Fruit fly (Drosophila melanogaster) whole organism, embryonic: ENCODE measurements around the gene CG5853.

Experiments
- ATbp ChIP-seq: fragments of 200-800 bp; sonication (Bioruptor generic); optimal IDR thresholded peaks from 2 replicates; lab custom pipeline; 2017; ENCODE audit warnings: missing biosample characterization, mild to moderate bottlenecking, missing genetic modification characterization, missing genetic modification reagents
- Abd-B ChIP-seq: fragments of 200-800 bp; sonication (Bioruptor generic); optimal IDR thresholded peaks from 2 replicates; lab custom pipeline; 2018; ENCODE audit warnings: missing biosample characterization, mild to moderate bottlenecking, missing genetic modification characterization, moderate library complexity
- Atf6 ChIP-seq: fragments of 200-800 bp; sonication (Bioruptor generic); IDR thresholded peaks from 2 replicates; pipeline ENCODE4 v1.3.6; 2022; ENCODE audit warnings: missing biosample characterization, missing genetic modification characterization
- Awh ChIP-seq: fragments of 200-800 bp; sonication (Bioruptor generic); IDR thresholded peaks from 2 replicates; pipeline ENCODE4, ENCODE4 v1.3.6; 2022; ENCODE audit warnings: missing biosample characterization, missing genetic modification characterization
- CG10366 ChIP-seq: fragments of 200-800 bp; sonication (Bioruptor generic); IDR thresholded peaks from 2 replicates; pipeline ENCODE4 v1.3.6; 2022; ENCODE audit warnings: missing biosample characterization, missing genetic modification characterization
- CG11696 ChIP-seq: fragments of 200-800 bp; sonication (Bioruptor generic); IDR thresholded peaks from 2 replicates; pipeline ENCODE4 v1.3.6; 2022; ENCODE audit warnings: missing biosample characterization, missing genetic modification characterization
- CG13287 ChIP-seq: fragments of 200-800 bp; sonication (Bioruptor generic); IDR thresholded peaks from 2 replicates; pipeline ENCODE4 v1.3.6; 2022; ENCODE audit warnings: missing biosample characterization, missing genetic modification characterization; ENCODE audit not compliant: partially characterized antibody
- CG18476 ChIP-seq: fragments of 200-800 bp; sonication (Bioruptor generic); optimal IDR thresholded peaks from 2 replicates; lab custom pipeline; 2016; ENCODE audit warnings: missing biosample characterization, mild to moderate bottlenecking, missing genetic modification characterization
- CG2116 ChIP-seq: fragments of 200-800 bp; sonication (Bioruptor generic); optimal IDR thresholded peaks from 3 replicates; lab custom pipeline; 2018; ENCODE audit warnings: missing biosample characterization, mild to moderate bottlenecking, missing genetic modification characterization
- CG2199 ChIP-seq: fragments of 200-800 bp; sonication (Bioruptor generic); IDR thresholded peaks from 3 replicates; pipeline ENCODE4 v1.3.6; 2022; ENCODE audit warnings: missing biosample characterization, missing genetic modification characterization
- CG31441 ChIP-seq: fragments of 200-800 bp; sonication (Bioruptor generic); IDR thresholded peaks from 2 replicates; pipeline ENCODE4 v1.3.6; 2022; ENCODE audit warnings: missing biosample characterization, missing genetic modification characterization
- CG33557 ChIP-seq: fragments of 200-800 bp; sonication (Bioruptor generic); optimal IDR thresholded peaks from 2 replicates; lab custom pipeline; 2019; ENCODE audit warnings: missing biosample characterization, mild to moderate bottlenecking, missing genetic modification characterization, moderate library complexity
- CG4360 ChIP-seq: fragments of 200-800 bp; sonication (Bioruptor generic); IDR thresholded peaks from 2 replicates; pipeline ENCODE4 v1.3.6; 2022; ENCODE audit warnings: missing biosample characterization, missing genetic modification characterization
- CG5245 ChIP-seq: fragments of 200-800 bp; sonication (Bioruptor generic); optimal IDR thresholded peaks from 3 replicates; lab custom pipeline; 2016; ENCODE audit warnings: missing biosample characterization, missing genetic modification characterization
- CG6654 ChIP-seq: fragments of 200-800 bp; sonication (Bioruptor generic); optimal IDR thresholded peaks from 2 replicates; lab custom pipeline; 2017; ENCODE audit warnings: missing biosample characterization, mild to moderate bottlenecking, missing genetic modification characterization
- Dll ChIP-seq: fragments of 200-800 bp; sonication (Bioruptor generic); IDR thresholded peaks from 4 replicates; pipeline ENCODE4 v1.3.6; 2022; ENCODE audit warnings: missing biosample characterization, missing genetic modification characterization; ENCODE audit not compliant: partially characterized antibody
- Doc3 ChIP-seq: fragments of 200-800 bp; sonication (Bioruptor generic); IDR thresholded peaks from 3 replicates; pipeline ENCODE4 v1.3.6; 2022; ENCODE audit warnings: missing biosample characterization, missing genetic modification characterization; ENCODE audit not compliant: partially characterized antibody
- Dref ChIP-seq: fragments of 200-800 bp; sonication (Bioruptor generic); IDR thresholded peaks from 2 replicates; pipeline ENCODE4 v1.3.6; 2022; ENCODE audit warnings: missing biosample characterization, missing genetic modification characterization
- Drgx ChIP-seq: fragments of 200-800 bp; sonication (Bioruptor generic); IDR thresholded peaks from 2 replicates; pipeline ENCODE4 v1.3.6; 2022; ENCODE audit warnings: missing biosample characterization, missing genetic modification characterization
- Hr78 ChIP-seq, 2 experiments: fragments of 200-800 bp in 1 of 2; fragments of >200 bp in 1 of 2; sonication (Bioruptor generic) in 1 of 2; optimal IDR thresholded peaks; 2 replicates each; lab custom pipeline; 2017 to 2019; ENCODE audit warnings: missing biosample characterization in 2 of 2, missing genetic modification characterization in 2 of 2, mild to moderate bottlenecking in 1 of 2, moderate library complexity in 1 of 2
- Jarid2 ChIP-seq: fragments of 200-800 bp; sonication (Bioruptor generic); optimal IDR thresholded peaks from 3 replicates; lab custom pipeline; 2017; ENCODE audit warnings: mild to moderate bottlenecking, missing biosample characterization, missing genetic modification reagents, missing genetic modification characterization
- Mes4 ChIP-seq: fragments of 200-800 bp; sonication (Bioruptor generic); optimal IDR thresholded peaks from 2 replicates; lab custom pipeline; 2016; ENCODE audit warnings: missing biosample characterization, missing genetic modification characterization
- amos ChIP-seq: fragments of 200-800 bp; sonication (Bioruptor generic); IDR thresholded peaks from 2 replicates; pipeline ENCODE4 v1.3.6; 2022; ENCODE audit warnings: missing biosample characterization, missing genetic modification characterization; ENCODE audit not compliant: partially characterized antibody
- ato ChIP-seq: fragments of 200-800 bp; sonication (Bioruptor generic); IDR thresholded peaks from 2 replicates; pipeline ENCODE4 v1.3.6; 2022; ENCODE audit warnings: missing biosample characterization, missing genetic modification characterization; ENCODE audit not compliant: partially characterized antibody
- bbx ChIP-seq: fragments of 200-800 bp; sonication (Bioruptor generic); IDR thresholded peaks from 2 replicates; pipeline ENCODE4 v1.3.6; 2022; ENCODE audit warnings: missing biosample characterization, missing genetic modification characterization; ENCODE audit not compliant: partially characterized antibody
- dm ChIP-seq: fragments of 200-800 bp; sonication (Bioruptor generic); optimal IDR thresholded peaks from 3 replicates; lab custom pipeline; 2016; ENCODE audit warnings: missing biosample characterization, missing genetic modification characterization
- lmd ChIP-seq: fragments of 200-800 bp; sonication (Bioruptor generic); IDR thresholded peaks from 2 replicates; pipeline ENCODE4 v1.3.6; 2022; ENCODE audit warnings: missing biosample characterization, missing genetic modification characterization
- lov ChIP-seq, 2 experiments: fragments of 200-800 bp in 1 of 2; fragments of >200 bp in 1 of 2; sonication (Bioruptor generic) in 1 of 2; IDR thresholded peaks in 1 of 2; optimal IDR thresholded peaks in 1 of 2; 2 replicates in 1 of 2; 3 replicates in 1 of 2; pipeline versions ENCODE4 v1.3.6 to Lab custom; 2017 to 2022; ENCODE audit warnings: missing biosample characterization in 1 of 2, missing genetic modification characterization in 1 of 2
- mam ChIP-seq: fragments of 200-800 bp; sonication (Bioruptor generic); optimal IDR thresholded peaks from 3 replicates; lab custom pipeline; 2016; ENCODE audit warnings: missing biosample characterization, missing genetic modification characterization
- mirr ChIP-seq: fragments of 200-800 bp; sonication (Bioruptor generic); optimal IDR thresholded peaks from 3 replicates; lab custom pipeline; 2018; ENCODE audit warnings: missing biosample characterization, mild to moderate bottlenecking, missing genetic modification characterization
- mld ChIP-seq: fragments of 200-800 bp; sonication (Bioruptor generic); IDR thresholded peaks from 3 replicates; pipeline ENCODE4 v1.3.6; 2022; ENCODE audit warnings: missing biosample characterization, missing genetic modification characterization; ENCODE audit not compliant: partially characterized antibody
- pros ChIP-seq: fragments of 200-800 bp; sonication (Bioruptor generic); optimal IDR thresholded peaks from 3 replicates; lab custom pipeline; 2019; ENCODE audit warnings: missing biosample characterization, mild to moderate bottlenecking, missing genetic modification characterization, moderate library complexity
- pzg ChIP-seq: fragments of 200-800 bp; sonication (Bioruptor generic); optimal IDR thresholded peaks from 3 replicates; lab custom pipeline; 2018; ENCODE audit warnings: missing biosample characterization, mild to moderate bottlenecking, missing genetic modification characterization, moderate library complexity
- sens ChIP-seq: fragments of 200-800 bp; sonication (Bioruptor generic); peaks from one replicate; lab custom pipeline; 2016; ENCODE audit warnings: missing biosample characterization, missing genetic modification characterization
- shn ChIP-seq: fragments of 200-800 bp; sonication (Bioruptor generic); optimal IDR thresholded peaks from 3 replicates; lab custom pipeline; 2016; ENCODE audit warnings: missing biosample characterization, missing genetic modification characterization
- sna ChIP-seq: fragments of 200-800 bp; sonication (Bioruptor generic); IDR thresholded peaks from 2 replicates; pipeline ENCODE4 v1.3.6; 2022; ENCODE audit warnings: missing biosample characterization, missing genetic modification characterization; ENCODE audit not compliant: partially characterized antibody
- so ChIP-seq: fragments of 200-800 bp; sonication (Bioruptor generic); IDR thresholded peaks from 3 replicates; pipeline ENCODE4 v1.3.6; 2022; ENCODE audit warnings: missing biosample characterization, missing genetic modification characterization
- sqz ChIP-seq: fragments of 200-800 bp; sonication (Bioruptor generic); optimal IDR thresholded peaks from 3 replicates; lab custom pipeline; 2018; ENCODE audit warnings: missing biosample characterization, mild to moderate bottlenecking, missing genetic modification characterization
- stwl ChIP-seq: fragments of 200-800 bp; sonication (Bioruptor generic); optimal IDR thresholded peaks from 3 replicates; lab custom pipeline; 2018; ENCODE audit warnings: missing biosample characterization, mild to moderate bottlenecking, missing genetic modification characterization, moderate library complexity
- trem ChIP-seq: fragments of 200-800 bp; optimal IDR thresholded peaks from 3 replicates; lab custom pipeline; 2019; ENCODE audit warnings: missing biosample characterization, mild to moderate bottlenecking, missing genetic modification characterization, moderate library complexity
- twi ChIP-seq: fragments of 200-800 bp; optimal IDR thresholded peaks from 2 replicates; lab custom pipeline; 2019; ENCODE audit warnings: missing biosample characterization, mild to moderate bottlenecking, missing genetic modification characterization, moderate library complexity
- unc-4 ChIP-seq: fragments of 200-800 bp; sonication (Bioruptor generic); IDR thresholded peaks from 2 replicates; pipeline ENCODE4 v1.3.6; 2022; ENCODE audit warnings: missing biosample characterization, missing genetic modification characterization; ENCODE audit not compliant: partially characterized antibody
- vfl ChIP-seq: fragments of 200-800 bp; sonication (Bioruptor generic); optimal IDR thresholded peaks from 2 replicates; lab custom pipeline; 2016; ENCODE audit warnings: missing biosample characterization, missing genetic modification characterization
- wor ChIP-seq: fragments of 200-800 bp; sonication (Bioruptor generic); IDR thresholded peaks from 2 replicates; pipeline ENCODE4 v1.3.6; 2022; ENCODE audit warnings: missing biosample characterization, missing genetic modification characterization
- zen2 ChIP-seq: fragments of 200-800 bp; sonication (Bioruptor generic); IDR thresholded peaks from 3 replicates; pipeline ENCODE4 v1.3.6; 2022; ENCODE audit warnings: missing biosample characterization, missing genetic modification characterization; ENCODE audit not compliant: partially characterized antibody
- zfh1 ChIP-seq: fragments of 200-800 bp; sonication (Bioruptor generic); IDR thresholded peaks from 3 replicates; pipeline ENCODE4 v1.3.6; 2022; ENCODE audit warnings: missing biosample characterization, missing genetic modification characterization

Gene CG5853

DNA sequence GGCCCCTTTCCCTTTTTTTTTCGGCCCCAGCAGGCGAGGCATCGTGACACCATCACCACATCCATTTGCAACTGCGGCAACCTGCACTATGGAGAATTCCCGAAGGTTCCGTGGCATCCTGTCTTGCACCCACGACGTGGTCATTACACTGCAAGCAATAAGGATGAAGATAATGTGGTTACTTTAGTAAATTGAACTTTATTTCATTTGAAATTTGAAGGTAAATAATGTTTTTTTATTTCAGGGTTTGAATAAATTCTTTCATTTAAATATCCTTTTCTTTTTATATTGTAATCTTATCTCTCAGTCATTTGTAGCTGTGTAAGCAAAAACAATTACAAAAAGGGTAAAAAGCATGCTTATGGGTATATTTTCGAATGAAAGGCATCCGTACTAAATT lies 34.4 kb upstream of the CG5853 start (continued):
- TF ChIP-seq shn (GFP tag; lab: Kevin White, UChicago) (no peak), Jarid2 (GFP tag; lab: Kevin White, UChicago) (no peak), Mes4 (GFP tag; lab: Kevin White, UChicago) (no peak), CG11696 (GFP tag; lab: Robert Waterston, UW) (no peak), sens (GFP tag; lab: Kevin White, UChicago) (peak; percentile 45), ATbp (GFP tag; lab: Kevin White, UChicago) (no peak), mam (GFP tag; lab: Kevin White, UChicago) (no peak), CG2199 (GFP tag; lab: Robert Waterston, UW) (no peak), pzg (GFP tag; lab: Kevin White, UChicago) (no peak), wor (GFP tag; lab: Robert Waterston, UW) (no peak), CG10366 (GFP tag; lab: Robert Waterston, UW) (no peak), dm (GFP tag; lab: Kevin White, UChicago) (no peak), vfl (GFP tag; lab: Kevin White, UChicago) (no peak)

DNA sequence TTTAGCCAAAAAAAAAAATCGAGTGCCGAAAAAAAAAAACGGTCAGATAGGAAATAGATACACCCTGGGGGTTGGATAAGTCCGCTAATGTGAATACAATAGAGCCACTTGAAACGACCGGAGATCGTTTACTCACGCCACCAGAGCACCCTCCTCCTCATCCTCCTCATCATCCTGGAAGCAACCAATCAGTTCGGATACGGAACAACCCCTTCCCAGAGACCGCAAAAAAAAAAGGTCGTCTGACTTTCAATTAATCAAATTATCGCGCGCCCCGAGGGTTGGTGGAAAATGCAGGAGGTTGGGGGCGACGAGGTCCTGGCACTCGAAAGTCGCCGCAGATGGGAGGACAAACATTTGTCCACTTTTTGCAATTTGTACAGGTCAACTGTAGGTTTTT lies 25.2 kb upstream of the CG5853 start:
- TF ChIP-seq vfl (GFP tag; lab: Kevin White, UChicago) (no peak), sqz (peak; percentile 81), bbx (no peak), CG5245 (GFP tag; lab: Kevin White, UChicago) (no peak), twi (no peak), mirr (GFP tag; lab: Kevin White, UChicago) (no peak), Abd-B (GFP tag; lab: Kevin White, UChicago) (no peak), pros (GFP tag; lab: Kevin White, UChicago) (peak; percentile 64), zfh1 (GFP tag; lab: Robert Waterston, UW) (0 out of 3 replicates have a peak, but pooled peaks have one; percentile 8), Drgx (GFP tag; lab: Robert Waterston, UW) (no peak), mld (GFP tag; lab: Robert Waterston, UW) (0 out of 3 replicates have a peak, but pooled peaks have one; percentile 17), Hr78 (GFP tag; optimal IDR thresholded peaks at IDR 0.05; lab: Kevin White, UChicago) (no peak), lov (optimal IDR thresholded peaks at IDR 0.05; lab: Kevin White, UChicago) (no peak), lov (GFP tag; IDR thresholded peaks at IDR 0.05; lab: Robert Waterston, UW) (0 out of 3 replicates have a peak, but pooled peaks have one; percentile 22), Awh (GFP tag; lab: Robert Waterston, UW) (no peak), lmd (GFP tag; lab: Robert Waterston, UW) (no peak)

DNA sequence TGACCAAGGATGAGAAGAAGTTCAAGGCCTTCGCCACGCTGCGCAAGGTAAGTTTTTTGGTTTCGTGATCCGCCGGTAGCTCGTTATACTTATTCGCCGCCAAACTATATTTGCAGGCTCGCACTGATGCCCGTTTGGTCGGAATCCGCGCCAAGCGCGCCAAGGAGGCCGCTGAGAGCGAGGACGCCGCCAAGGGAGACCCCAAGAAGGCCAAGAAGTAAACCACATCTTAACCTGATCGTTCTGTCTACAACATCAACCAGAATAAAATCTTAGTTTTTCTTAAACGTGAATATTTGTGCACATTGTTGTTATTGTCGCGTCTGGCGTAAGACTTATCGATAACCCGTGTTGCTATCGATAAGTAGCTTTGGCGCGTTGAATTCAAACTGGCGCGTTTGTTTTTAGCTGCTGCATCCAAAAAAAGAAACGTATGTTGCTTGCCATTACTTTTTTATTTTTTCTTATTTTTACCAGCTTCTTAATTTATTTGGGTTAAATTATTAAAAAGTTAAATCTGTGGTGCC lies 20.8 kb upstream of the CG5853 start:
- no peak for TF ChIP-seq CG31441 (GFP tag; lab: Robert Waterston, UW)
- peak; percentile 71 for TF ChIP-seq sna (GFP tag; lab: Robert Waterston, UW)
- peak; percentile 20 for TF ChIP-seq trem (tag; lab: Kevin White, UChicago)
- TF ChIP-seq so: no peak
- peak; percentile 6 for TF ChIP-seq stwl (tag; lab: Kevin White, UChicago)
- peak; percentile 42; the same call in 1 of the 2 replicates for TF ChIP-seq CG4360
- peak; percentile 70 for TF ChIP-seq ato (GFP tag; lab: Robert Waterston, UW)
- TF ChIP-seq zen2 (GFP tag; lab: Robert Waterston, UW): peak; percentile 44; the same call in 2 of the 3 replicates
- TF ChIP-seq CG2116 (GFP tag; lab: Kevin White, UChicago): peak; percentile 45
- TF ChIP-seq CG33557 (GFP tag; lab: Kevin White, UChicago): no peak
- 0 out of 3 replicates have a peak, but pooled peaks have one; percentile 28 for TF ChIP-seq Doc3
- peak; percentile 83 for TF ChIP-seq Dref (GFP tag; lab: Robert Waterston, UW)
- TF ChIP-seq CG18476: no peak
- peak; percentile 68; the same call in 2 of the 3 replicates for TF ChIP-seq mld (GFP tag; lab: Robert Waterston, UW)
- TF ChIP-seq Atf6 (GFP tag; lab: Robert Waterston, UW): no peak
- TF ChIP-seq Dll (GFP tag; lab: Robert Waterston, UW): peak; percentile 72
- TF ChIP-seq amos (GFP tag; lab: Robert Waterston, UW): peak; percentile 27; the same call in 1 of the 2 replicates
- peak; percentile 57 for TF ChIP-seq unc-4 (GFP tag; lab: Robert Waterston, UW)
- TF ChIP-seq CG6654: no peak
- TF ChIP-seq CG13287: peak; percentile 76
